Worm (Caenorhabditis elegans): ENCODE measurements around the gene rnr-2.

rnr-2 gene

ce11 chrIII:4115085-4115484, 20.4 kb upstream of the rnr-2 start, which contains the start of gene unc-103:
Gene unc-103 (plus strand): TSS chrIII:4115385.
- TF ChIP-seq tbx-37 (GFP tag; conservative IDR thresholded peaks at IDR 0.05) (no peak), ceh-36 (tag; optimal IDR thresholded peaks at IDR 0.05) (no peak), ceh-13 (GFP tag; optimal IDR thresholded peaks at IDR 0.05) (no peak), tra-4 (tag; optimal IDR thresholded peaks at IDR 0.05) (no peak), pes-1 (GFP tag; IDR thresholded peaks at IDR 0.05) (no peak), hmg-4 (GFP tag; optimal IDR thresholded peaks at IDR 0.05) (no peak), ama-1 (optimal IDR thresholded peaks at IDR 0.05) (no peak), hnd-1 (tag; optimal IDR thresholded peaks at IDR 0.05) (no peak), aly-1 (tag; optimal IDR thresholded peaks at IDR 0.05) (no peak), scrt-1 (GFP tag; IDR thresholded peaks at IDR 0.05) (no peak), flt-1 (GFP tag; IDR thresholded peaks at IDR 0.05) (no peak), B0310.2 (tag; optimal IDR thresholded peaks at IDR 0.05) (no peak)

- TF ChIP-seq ceh-13 (GFP tag; optimal IDR thresholded peaks at IDR 0.05) (no peak), scrt-1 (GFP tag; IDR thresholded peaks at IDR 0.05) (no peak), ama-1 (optimal IDR thresholded peaks at IDR 0.05) (no peak), sea-1 (GFP tag; conservative IDR thresholded peaks at IDR 0.05) (no peak), tra-4 (tag; optimal IDR thresholded peaks at IDR 0.05) (no peak), aly-1 (tag; optimal IDR thresholded peaks at IDR 0.05) (no peak), ets-7 (tag; optimal IDR thresholded peaks at IDR 0.05) (no peak), ceh-36 (tag; optimal IDR thresholded peaks at IDR 0.05) (no peak), F13C5.2 (tag; optimal IDR thresholded peaks at IDR 0.05) (no peak), tbx-37 (GFP tag; conservative IDR thresholded peaks at IDR 0.05) (no peak), B0310.2 (tag; optimal IDR thresholded peaks at IDR 0.05) (no peak)
Measured at ce11 chrIII:4113594-4113993, 18.9 kb upstream of the rnr-2 start.

ce11 chrIII:4107929-4108520, 13.3 kb upstream of the rnr-2 start:
- TF ChIP-seq ets-7 (tag; optimal IDR thresholded peaks at IDR 0.05) (no peak), ceh-36 (tag; optimal IDR thresholded peaks at IDR 0.05) (no peak), scrt-1 (GFP tag; IDR thresholded peaks at IDR 0.05) (no peak), F13C5.2 (tag; optimal IDR thresholded peaks at IDR 0.05) (no peak), hmbx-1 (tag; optimal IDR thresholded peaks at IDR 0.05) (no peak), pes-1 (GFP tag; IDR thresholded peaks at IDR 0.05) (no peak), hmg-4 (GFP tag; optimal IDR thresholded peaks at IDR 0.05) (no peak), B0310.2 (tag; optimal IDR thresholded peaks at IDR 0.05) (no peak), tbx-11 (GFP tag; IDR thresholded peaks at IDR 0.05) (no peak), hnd-1 (tag; optimal IDR thresholded peaks at IDR 0.05) (no peak), ceh-13 (GFP tag; optimal IDR thresholded peaks at IDR 0.05) (no peak), ama-1 (optimal IDR thresholded peaks at IDR 0.05) (no peak), flt-1 (GFP tag; IDR thresholded peaks at IDR 0.05) (no peak), aly-1 (tag; optimal IDR thresholded peaks at IDR 0.05) (no peak), tbx-37 (GFP tag; conservative IDR thresholded peaks at IDR 0.05) (no peak), tra-4 (tag; optimal IDR thresholded peaks at IDR 0.05) (no peak), sea-1 (GFP tag; conservative IDR thresholded peaks at IDR 0.05) (no peak)

ce11 chrIII:4107227-4107626, 12.5 kb upstream of the rnr-2 start:
- no peak for TF ChIP-seq flt-1 (GFP tag; IDR thresholded peaks at IDR 0.05)
- no peak for TF ChIP-seq ets-7 (tag; optimal IDR thresholded peaks at IDR 0.05)
- TF ChIP-seq ceh-36 (tag; optimal IDR thresholded peaks at IDR 0.05) = no peak
- TF ChIP-seq pes-1 (GFP tag; IDR thresholded peaks at IDR 0.05) = no peak
- TF ChIP-seq tra-4 (tag; optimal IDR thresholded peaks at IDR 0.05) = no peak

- TF ChIP-seq F13C5.2 (tag; optimal IDR thresholded peaks at IDR 0.05) (no peak), tbx-37 (GFP tag; conservative IDR thresholded peaks at IDR 0.05) (no peak), hmbx-1 (tag; optimal IDR thresholded peaks at IDR 0.05) (no peak), ama-1 (optimal IDR thresholded peaks at IDR 0.05) (no peak), flt-1 (GFP tag; IDR thresholded peaks at IDR 0.05) (no peak), tra-4 (tag; optimal IDR thresholded peaks at IDR 0.05) (no peak), ets-7 (tag; optimal IDR thresholded peaks at IDR 0.05) (no peak), sea-1 (GFP tag; conservative IDR thresholded peaks at IDR 0.05) (no peak), scrt-1 (GFP tag; IDR thresholded peaks at IDR 0.05) (no peak)
Measured at ce11 chrIII:4106611-4107010, 11.9 kb upstream of the rnr-2 start.

ce11 chrIII:4103171-4103570, 8.4 kb upstream of the rnr-2 start:
- no peak for TF ChIP-seq hmg-4 (GFP tag; optimal IDR thresholded peaks at IDR 0.05)
- TF ChIP-seq ceh-36 (tag; optimal IDR thresholded peaks at IDR 0.05) = no peak
- no peak for TF ChIP-seq pes-1 (GFP tag; IDR thresholded peaks at IDR 0.05)
- no peak for TF ChIP-seq scrt-1 (GFP tag; IDR thresholded peaks at IDR 0.05)
- TF ChIP-seq B0310.2 (tag; optimal IDR thresholded peaks at IDR 0.05) = no peak
- no peak for TF ChIP-seq ceh-13 (GFP tag; optimal IDR thresholded peaks at IDR 0.05)
- no peak for TF ChIP-seq hmbx-1 (tag; optimal IDR thresholded peaks at IDR 0.05)
- no peak for TF ChIP-seq tbx-37 (GFP tag; conservative IDR thresholded peaks at IDR 0.05)
- no peak for TF ChIP-seq flt-1 (GFP tag; IDR thresholded peaks at IDR 0.05)
- TF ChIP-seq F13C5.2 (tag; optimal IDR thresholded peaks at IDR 0.05) = no peak
- no peak for TF ChIP-seq hnd-1 (tag; optimal IDR thresholded peaks at IDR 0.05)
- TF ChIP-seq ets-7 (tag; optimal IDR thresholded peaks at IDR 0.05) = no peak
- TF ChIP-seq ama-1 (optimal IDR thresholded peaks at IDR 0.05) = no peak
- TF ChIP-seq tbx-11 (GFP tag; IDR thresholded peaks at IDR 0.05) = no peak
- TF ChIP-seq sea-1 (GFP tag; conservative IDR thresholded peaks at IDR 0.05) = no peak
- no peak for TF ChIP-seq aly-1 (tag; optimal IDR thresholded peaks at IDR 0.05)
- no peak for TF ChIP-seq tra-4 (tag; optimal IDR thresholded peaks at IDR 0.05)

- no peak for TF ChIP-seq pes-1 (GFP tag; IDR thresholded peaks at IDR 0.05)
- TF ChIP-seq flt-1 (GFP tag; IDR thresholded peaks at IDR 0.05) = no peak
- TF ChIP-seq ceh-36 (tag; optimal IDR thresholded peaks at IDR 0.05) = no peak
- no peak for TF ChIP-seq ama-1 (optimal IDR thresholded peaks at IDR 0.05)
- TF ChIP-seq sea-1 (GFP tag; conservative IDR thresholded peaks at IDR 0.05) = no peak
- TF ChIP-seq aly-1 (tag; optimal IDR thresholded peaks at IDR 0.05) = no peak
- TF ChIP-seq hmbx-1 (tag; optimal IDR thresholded peaks at IDR 0.05) = no peak
- no peak for TF ChIP-seq tbx-37 (GFP tag; conservative IDR thresholded peaks at IDR 0.05)
- no peak for TF ChIP-seq tra-4 (tag; optimal IDR thresholded peaks at IDR 0.05)
- TF ChIP-seq scrt-1 (GFP tag; IDR thresholded peaks at IDR 0.05) = no peak
Measured at ce11 chrIII:4102039-4102438, 7.3 kb upstream of the rnr-2 start.

All from whole organism, early embryonic.